Fruit fly (Drosophila melanogaster) whole organism, embryonic: ENCODE data around the gene CG5188.

Experiments
- BEAF-32 ChIP-seq: fragments of 200-800 bp; sonication (Bioruptor generic); optimal IDR thresholded peaks from 3 replicates; lab custom pipeline; 2017; ENCODE audit warnings: missing biosample characterization, missing genetic modification characterization, mild to moderate bottlenecking, moderate library complexity, missing genetic modification reagents
- BtbVII ChIP-seq: fragments of 200-800 bp; sonication (Bioruptor generic); optimal IDR thresholded peaks from 3 replicates; lab custom pipeline; 2017; ENCODE audit warnings: missing biosample characterization, mild to moderate bottlenecking, missing genetic modification characterization
- CG11085 ChIP-seq: fragments of 200-800 bp; sonication (Bioruptor generic); IDR thresholded peaks from 2 replicates; pipeline ENCODE4 v1.3.6; 2022; ENCODE audit warnings: missing biosample characterization, missing genetic modification characterization
- CG11093 ChIP-seq: fragments of 200-800 bp; sonication (Bioruptor generic); IDR thresholded peaks from 3 replicates; pipeline ENCODE4 v1.3.6; 2022; ENCODE audit warnings: missing biosample characterization, missing genetic modification characterization
- CG11398 ChIP-seq: fragments of 200-800 bp; sonication (Bioruptor generic); optimal IDR thresholded peaks from 2 replicates; lab custom pipeline; 2016; ENCODE audit warnings: missing biosample characterization, missing genetic modification characterization
- CG11696 ChIP-seq: fragments of 200-800 bp; sonication (Bioruptor generic); IDR thresholded peaks from 2 replicates; pipeline ENCODE4 v1.3.6; 2022; ENCODE audit warnings: missing biosample characterization, missing genetic modification characterization
- CG12104 ChIP-seq: fragments of 200-800 bp; sonication (Bioruptor generic); optimal IDR thresholded peaks from 3 replicates; lab custom pipeline; 2016; ENCODE audit warnings: missing biosample characterization, missing genetic modification characterization
- CG14441 ChIP-seq: fragments of 200-800 bp; sonication (Bioruptor generic); IDR thresholded peaks from 2 replicates; pipeline ENCODE4 v1.3.6; 2022; ENCODE audit warnings: missing biosample characterization, missing genetic modification characterization
- CG15073 ChIP-seq: fragments of 200-800 bp; sonication (Bioruptor generic); optimal IDR thresholded peaks from 2 replicates; lab custom pipeline; 2016; ENCODE audit warnings: missing biosample characterization, missing genetic modification characterization
- CG17612 ChIP-seq: fragments of 200-800 bp; sonication (Bioruptor generic); IDR thresholded peaks from 2 replicates; pipeline ENCODE4 v1.3.6; 2022; ENCODE audit warnings: missing biosample characterization, missing genetic modification characterization
- CG2199 ChIP-seq: fragments of 200-800 bp; sonication (Bioruptor generic); IDR thresholded peaks from 3 replicates; pipeline ENCODE4 v1.3.6; 2022; ENCODE audit warnings: missing biosample characterization, missing genetic modification characterization
- CG2678 ChIP-seq: fragments of 200-800 bp; sonication (Bioruptor generic); optimal IDR thresholded peaks from 3 replicates; lab custom pipeline; 2019; ENCODE audit warnings: missing biosample characterization, mild to moderate bottlenecking, missing genetic modification characterization, moderate library complexity
- CG2712 ChIP-seq: fragments of 200-800 bp; optimal IDR thresholded peaks from 3 replicates; lab custom pipeline; 2019; ENCODE audit warnings: missing biosample characterization, mild to moderate bottlenecking, missing genetic modification characterization, moderate library complexity
- CG3407 ChIP-seq: fragments of 200-800 bp; sonication (Bioruptor generic); optimal IDR thresholded peaks from 2 replicates; lab custom pipeline; 2018; ENCODE audit warnings: missing biosample characterization, mild to moderate bottlenecking, missing genetic modification characterization
- CG4360 ChIP-seq: fragments of 200-800 bp; sonication (Bioruptor generic); IDR thresholded peaks from 2 replicates; pipeline ENCODE4 v1.3.6; 2022; ENCODE audit warnings: missing biosample characterization, missing genetic modification characterization
- CG4707 ChIP-seq: fragments of 200-800 bp; sonication (Bioruptor generic); optimal IDR thresholded peaks from 2 replicates; lab custom pipeline; 2018; ENCODE audit warnings: missing biosample characterization, mild to moderate bottlenecking, missing genetic modification characterization, moderate library complexity
- CG6175 ChIP-seq: fragments of 200-800 bp; sonication (Bioruptor generic); IDR thresholded peaks from 3 replicates; pipeline ENCODE4 v1.3.6; 2022; ENCODE audit warnings: missing biosample characterization, missing genetic modification characterization
- CG6254 ChIP-seq: fragments of 200-800 bp; sonication (Bioruptor generic); optimal IDR thresholded peaks from 3 replicates; lab custom pipeline; 2017; ENCODE audit warnings: mild to moderate bottlenecking, missing biosample characterization, missing genetic modification reagents, missing genetic modification characterization
- CG6654 ChIP-seq: fragments of 200-800 bp; sonication (Bioruptor generic); optimal IDR thresholded peaks from 2 replicates; lab custom pipeline; 2017; ENCODE audit warnings: missing biosample characterization, mild to moderate bottlenecking, missing genetic modification characterization
- CG7786 ChIP-seq: fragments of 200-800 bp; sonication (Bioruptor generic); optimal IDR thresholded peaks from 2 replicates; lab custom pipeline; 2016; ENCODE audit warnings: missing biosample characterization, missing genetic modification characterization
- CG8924 ChIP-seq: fragments of 200-800 bp; optimal IDR thresholded peaks from 3 replicates; lab custom pipeline; 2019; ENCODE audit warnings: missing biosample characterization, mild to moderate bottlenecking, missing genetic modification characterization, moderate library complexity
- CG9609 ChIP-seq: fragments of 200-800 bp; sonication (Bioruptor generic); optimal IDR thresholded peaks from 3 replicates; lab custom pipeline; 2016; ENCODE audit warnings: missing biosample characterization, missing genetic modification characterization
- CG9876 ChIP-seq: fragments of 200-800 bp; sonication (Bioruptor generic); optimal IDR thresholded peaks from 2 replicates; lab custom pipeline; 2016; ENCODE audit warnings: missing biosample characterization, missing genetic modification characterization
- Dp ChIP-seq: fragments of 200-800 bp; sonication (Bioruptor generic); optimal IDR thresholded peaks from 2 replicates; lab custom pipeline; 2018; ENCODE audit warnings: missing biosample characterization, mild to moderate bottlenecking, missing genetic modification characterization, moderate library complexity
- Drgx ChIP-seq: fragments of 200-800 bp; sonication (Bioruptor generic); IDR thresholded peaks from 2 replicates; pipeline ENCODE4 v1.3.6; 2022; ENCODE audit warnings: missing biosample characterization, missing genetic modification characterization
- E2f1 ChIP-seq: fragments of 200-800 bp; sonication (Bioruptor generic); IDR thresholded peaks from 2 replicates; pipeline ENCODE4 v1.3.6; 2022; ENCODE audit warnings: missing biosample characterization, missing genetic modification characterization
- Gug ChIP-seq: fragments of 200-800 bp; sonication (Bioruptor generic); IDR thresholded peaks from 4 replicates; pipeline ENCODE4 v1.3.6; 2022; ENCODE audit warnings: missing biosample characterization, missing genetic modification characterization
- HHEX ChIP-seq: fragments of 200-800 bp; sonication (Bioruptor generic); optimal IDR thresholded peaks from 3 replicates; lab custom pipeline; 2017; ENCODE audit warnings: missing biosample characterization, mild to moderate bottlenecking, missing genetic modification characterization, missing genetic modification reagents
- Hr51 ChIP-seq, 2 experiments: fragments of 200-800 bp; sonication (Bioruptor generic); optimal IDR thresholded peaks; 2 replicates in 1 of 2; 3 replicates in 1 of 2; lab custom pipeline; 2016 to 2018; ENCODE audit warnings: missing biosample characterization in 2 of 2, missing genetic modification characterization in 2 of 2, mild to moderate bottlenecking in 1 of 2, moderate library complexity in 1 of 2
- Myb ChIP-seq: fragments of 200-800 bp; sonication (Bioruptor generic); optimal IDR thresholded peaks from 2 replicates; lab custom pipeline; 2016; ENCODE audit warnings: missing biosample characterization, missing genetic modification characterization
- NK7.1 ChIP-seq: fragments of 200-800 bp; sonication (Bioruptor generic); optimal IDR thresholded peaks from 3 replicates; lab custom pipeline; 2016; ENCODE audit warnings: missing biosample characterization, missing genetic modification characterization
- Nf-YC ChIP-seq: fragments of 200-800 bp; optimal IDR thresholded peaks from 3 replicates; lab custom pipeline; 2019; ENCODE audit warnings: missing biosample characterization, mild to moderate bottlenecking, missing genetic modification characterization, moderate library complexity
- Stat92E ChIP-seq, 3 experiments: fragments of >200 bp in 2 of 3; fragments of 200-800 bp in 1 of 3; sonication (Bioruptor generic) in 1 of 3; optimal IDR thresholded peaks; 2 replicates each; lab custom pipeline; 2017 to 2019; ENCODE audit warnings: missing biosample characterization in 3 of 3, missing genetic modification characterization in 3 of 3, mild to moderate bottlenecking in 1 of 3, moderate library complexity in 1 of 3
- chm ChIP-seq: fragments of 200-800 bp; sonication (Bioruptor generic); IDR thresholded peaks from 2 replicates; pipeline ENCODE4 v1.3.6; 2022; ENCODE audit warnings: missing biosample characterization, missing genetic modification characterization
- croc ChIP-seq: fragments of 200-800 bp; sonication (Bioruptor generic); conservative IDR thresholded peaks from 3 replicates; pipeline ENCODE4 v1.3.6; 2022; ENCODE audit warnings: missing biosample characterization, missing genetic modification characterization
- danr ChIP-seq: fragments of 200-800 bp; sonication (Bioruptor generic); IDR thresholded peaks from 2 replicates; pipeline ENCODE4 v1.3.6; 2022; ENCODE audit warnings: missing biosample characterization, missing genetic modification characterization
- emc ChIP-seq: fragments of 200-800 bp; sonication (Bioruptor generic); optimal IDR thresholded peaks from 2 replicates; lab custom pipeline; 2016; ENCODE audit warnings: missing biosample characterization, missing genetic modification characterization
- fd102C ChIP-seq: fragments of 200-800 bp; sonication (Bioruptor generic); optimal IDR thresholded peaks from 2 replicates; lab custom pipeline; 2018; ENCODE audit warnings: missing biosample characterization, mild to moderate bottlenecking, missing genetic modification characterization, moderate library complexity
- gcm ChIP-seq: fragments of 200-800 bp; sonication (Bioruptor generic); optimal IDR thresholded peaks from 2 replicates; lab custom pipeline; 2019; ENCODE audit warnings: missing biosample characterization, mild to moderate bottlenecking, missing genetic modification characterization, moderate library complexity
- gfzf ChIP-seq: fragments of 200-800 bp; sonication (Bioruptor generic); optimal IDR thresholded peaks from 2 replicates; lab custom pipeline; 2016; ENCODE audit warnings: missing biosample characterization, mild to moderate bottlenecking, missing genetic modification characterization, moderate library complexity
- ham ChIP-seq: fragments of 200-800 bp; sonication (Bioruptor generic); IDR thresholded peaks from 2 replicates; pipeline ENCODE4 v1.3.6; 2022; ENCODE audit warnings: missing biosample characterization, missing genetic modification characterization
- kah ChIP-seq: fragments of 200-800 bp; sonication (Bioruptor generic); optimal IDR thresholded peaks from 2 replicates; lab custom pipeline; 2018; ENCODE audit warnings: missing biosample characterization, mild to moderate bottlenecking, missing genetic modification characterization
- odd ChIP-seq: fragments of 200-800 bp; sonication (Bioruptor generic); optimal IDR thresholded peaks from 2 replicates; lab custom pipeline; 2017; ENCODE audit warnings: missing biosample characterization, mild to moderate bottlenecking, missing genetic modification characterization
- pan ChIP-seq, 4 experiments: fragments of >200 bp in 3 of 4; fragments of 200-800 bp in 1 of 4; sonication (Bioruptor generic) in 1 of 4; optimal IDR thresholded peaks in 3 of 4; IDR thresholded peaks in 1 of 4; 2 replicates each; pipeline versions ENCODE4 v1.3.6 to Lab custom; 2017 to 2022; ENCODE audit warnings: missing biosample characterization in 2 of 4, missing genetic modification characterization in 2 of 4, mixed read lengths in 1 of 4
- pfk ChIP-seq: fragments of 200-800 bp; sonication (Bioruptor generic); optimal IDR thresholded peaks from 2 replicates; lab custom pipeline; 2018; ENCODE audit warnings: missing biosample characterization, mild to moderate bottlenecking, missing genetic modification characterization, moderate library complexity
- sob ChIP-seq: fragments of 200-800 bp; sonication (Bioruptor generic); IDR thresholded peaks from 2 replicates; pipeline ENCODE4 v1.3.6; 2022; ENCODE audit warnings: missing biosample characterization, missing genetic modification characterization
- stc ChIP-seq: fragments of 200-800 bp; sonication (Bioruptor generic); IDR thresholded peaks from 2 replicates; pipeline ENCODE4 v1.3.6; 2022; ENCODE audit warnings: missing biosample characterization, missing genetic modification characterization
- tin ChIP-seq: fragments of 200-800 bp; sonication (Bioruptor generic); optimal IDR thresholded peaks from 3 replicates; lab custom pipeline; 2016; ENCODE audit warnings: missing biosample characterization, missing genetic modification characterization
- tll ChIP-seq, 2 experiments: fragments of 200-800 bp in 1 of 2; fragments of >200 bp in 1 of 2; sonication (Bioruptor generic) in 1 of 2; optimal IDR thresholded peaks; 2 replicates each; lab custom pipeline; 2017 to 2019; ENCODE audit warnings: missing biosample characterization in 2 of 2, missing genetic modification characterization in 2 of 2, mild to moderate bottlenecking in 1 of 2, moderate library complexity in 1 of 2
- tup ChIP-seq: fragments of 200-800 bp; sonication (Bioruptor generic); optimal IDR thresholded peaks from 2 replicates; lab custom pipeline; 2016; ENCODE audit warnings: missing biosample characterization, mild to moderate bottlenecking, missing genetic modification characterization, moderate library complexity
- vfl ChIP-seq: fragments of 200-800 bp; sonication (Bioruptor generic); optimal IDR thresholded peaks from 2 replicates; lab custom pipeline; 2016; ENCODE audit warnings: missing biosample characterization, missing genetic modification characterization

CG5188 gene

dm6 chr2L:10426534-10427048 is 2.0 kb upstream of the CG5188 start, which contains the start of the genes SmB and KdelR (continued):
- TF ChIP-seq CG12104 (no peak), E2f1 (GFP tag; lab: Robert Waterston, UW) (no peak), Gug (GFP tag; lab: Robert Waterston, UW) (no peak), CG6175 (GFP tag; lab: Robert Waterston, UW) (no peak), emc (no peak), CG11093 (no peak), Drgx (no peak), CG11696 (GFP tag; lab: Robert Waterston, UW) (no peak), CG6654 (GFP tag; lab: Kevin White, UChicago) (no peak), Dp (GFP tag; lab: Kevin White, UChicago) (peak; percentile 55), pfk (GFP tag; lab: Kevin White, UChicago) (peak; percentile 25), BEAF-32 (GFP tag; lab: Kevin White, UChicago) (peak; percentile 69), croc (GFP tag; lab: Robert Waterston, UW) (no peak), tll (GFP tag; optimal IDR thresholded peaks at IDR 0.05; lab: Kevin White, UChicago) (no peak), kah (no peak), CG2678 (tag; lab: Kevin White, UChicago) (no peak), stc (GFP tag; lab: Robert Waterston, UW) (no peak), danr (GFP tag; lab: Robert Waterston, UW) (no peak), tup (GFP tag; lab: Kevin White, UChicago) (no peak), CG7786 (no peak), CG3407 (GFP tag; lab: Kevin White, UChicago) (no peak), tin (GFP tag; lab: Kevin White, UChicago) (peak; percentile 22), odd (no peak), sob (GFP tag; lab: Robert Waterston, UW) (no peak), CG15073 (GFP tag; lab: Kevin White, UChicago) (no peak), BtbVII (GFP tag; lab: Kevin White, UChicago) (peak; percentile 11), CG17612 (GFP tag; lab: Robert Waterston, UW) (no peak), CG6254 (no peak), Nf-YC (tag; lab: Kevin White, UChicago) (peak; percentile 60), ham (no peak), CG2712 (tag; lab: Kevin White, UChicago) (peak; percentile 61), chm (GFP tag; lab: Robert Waterston, UW) (no peak), CG11398 (GFP tag; lab: Kevin White, UChicago) (no peak), vfl (GFP tag; lab: Kevin White, UChicago) (no peak), CG14441 (GFP tag; lab: Robert Waterston, UW) (no peak), CG2199 (GFP tag; lab: Robert Waterston, UW) (no peak), CG9876 (no peak), CG9609 (no peak), Hr51 (GFP tag; optimal IDR thresholded peaks at IDR 0.05; lab: Kevin White, UChicago) (no peak), CG4707 (no peak), HHEX (GFP tag; lab: Kevin White, UChicago) (no peak), CG11085 (GFP tag; lab: Robert Waterston, UW) (no peak), gfzf (peak; percentile 61), fd102C (GFP tag; lab: Kevin White, UChicago) (no peak), Myb (no peak), Stat92E (GFP tag; optimal IDR thresholded peaks at IDR 0.05; lab: Kevin White, UChicago) (peak in 1 of 3 experiments; percentile 7), CG4360 (GFP tag; lab: Robert Waterston, UW) (no peak), NK7.1 (no peak), gcm (peak; percentile 40), CG8924 (peak; percentile 69), pan (optimal IDR thresholded peaks at IDR 0.05; lab: Kevin White, UChicago) (no peak), pan (GFP tag; optimal IDR thresholded peaks at IDR 0.05 in 1 of 2, IDR thresholded peaks at IDR 0.05 in 1 of 2) (no peak)
